Worm (Caenorhabditis elegans) whole organism, L1 larva: ENCODE measurements around the gene mrg-1.

ENCODE experiments used
- C16A3.4 ChIP-seq: fragments of 150-350 bp; optimal IDR thresholded peaks from 2 replicates; lab custom pipeline; 2014; ENCODE audit warnings: missing biosample characterization, missing genetic modification characterization
- C34B4.2 ChIP-seq: sonication (generic microtip); optimal IDR thresholded peaks from 2 replicates; lab custom pipeline; 2017; ENCODE audit warnings: mild to moderate bottlenecking, missing genetic modification characterization, missing compliant biosample characterization
- aha-1 ChIP-seq: fragments of 150-350 bp; optimal IDR thresholded peaks from 2 replicates; lab custom pipeline; 2014; ENCODE audit warnings: missing biosample characterization, missing genetic modification characterization
- alr-1 ChIP-seq: fragments of 200-800 bp; sonication (Bioruptor generic); optimal IDR thresholded peaks from 2 replicates; lab custom pipeline; 2018; ENCODE audit warnings: borderline replicate concordance, mild to moderate bottlenecking, missing genetic modification characterization, missing compliant biosample characterization
- aly-2 ChIP-seq: fragments of 150-350 bp; optimal IDR thresholded peaks from 2 replicates; lab custom pipeline; 2014; ENCODE audit warnings: missing biosample characterization, missing genetic modification characterization
- blmp-1 ChIP-seq: fragments of 150-350 bp; optimal IDR thresholded peaks from 2 replicates; lab custom pipeline; 2014; ENCODE audit warnings: missing biosample characterization, missing genetic modification characterization
- ceh-63 ChIP-seq: fragments of 200-800 bp; sonication (Bioruptor generic); optimal IDR thresholded peaks from 2 replicates; lab custom pipeline; 2018; ENCODE audit warnings: mild to moderate bottlenecking, missing genetic modification characterization, missing compliant biosample characterization
- ceh-8 ChIP-seq: fragments of 200-800 bp; sonication (Bioruptor generic); optimal IDR thresholded peaks from 2 replicates; lab custom pipeline; 2018; ENCODE audit warnings: mild to moderate bottlenecking, missing genetic modification characterization, moderate library complexity, missing compliant biosample characterization
- ces-1 ChIP-seq: fragments of 150-350 bp; optimal IDR thresholded peaks from 2 replicates; lab custom pipeline; 2014; ENCODE audit warnings: missing biosample characterization, missing genetic modification reagents, missing genetic modification characterization
- dpl-1 ChIP-seq, 3 experiments: fragments of 150-350 bp in 2 of 3; sonication (generic microtip) in 1 of 3; optimal IDR thresholded peaks; 2 replicates each; lab custom pipeline; 2014 to 2017; ENCODE audit warnings: missing biosample characterization in 3 of 3, missing genetic modification characterization in 3 of 3, missing genetic modification reagents in 3 of 3
- dsc-1 ChIP-seq: sonication (generic microtip); optimal IDR thresholded peaks from 2 replicates; lab custom pipeline; 2016; ENCODE audit warnings: mild to moderate bottlenecking, missing genetic modification characterization, missing compliant biosample characterization
- efl-3 ChIP-seq: fragments of 200-800 bp; sonication (Bioruptor generic); optimal IDR thresholded peaks from 2 replicates; lab custom pipeline; 2018; ENCODE audit warnings: mild to moderate bottlenecking, missing genetic modification characterization, missing compliant biosample characterization
- egl-13 ChIP-seq: sonication (generic microtip); optimal IDR thresholded peaks from 2 replicates; lab custom pipeline; 2016; ENCODE audit warnings: missing genotype, missing genetic modification reagents, missing genetic modification characterization, missing compliant biosample characterization
- egl-27 ChIP-seq, 2 experiments: fragments of 150-350 bp in 1 of 2; sonication (generic microtip); optimal IDR thresholded peaks; 3 replicates each; lab custom pipeline; 2017 to 2018; ENCODE audit warnings: missing biosample characterization in 2 of 2, missing genetic modification characterization in 2 of 2, missing genetic modification reagents in 2 of 2
- elt-2 ChIP-seq: sonication (generic microtip); optimal IDR thresholded peaks from 2 replicates; lab custom pipeline; 2016; ENCODE audit warnings: missing genetic modification characterization, mild to moderate bottlenecking, inconsistent platforms, missing compliant biosample characterization, missing genetic modification reagents
- elt-3 ChIP-seq, 6 experiments: fragments of 150-350 bp in 1 of 6; sonication (generic microtip); optimal IDR thresholded peaks; 2 replicates each; lab custom pipeline; 2017 to 2018; ENCODE audit warnings: missing biosample characterization in 6 of 6, missing genetic modification characterization in 6 of 6, inconsistent platforms in 1 of 6
- ets-5 ChIP-seq: fragments of 200-800 bp; sonication (Bioruptor generic); IDR thresholded peaks from 2 replicates; pipeline ENCODE4 v1.3.6; 2022; ENCODE audit warnings: missing genetic modification characterization, missing compliant biosample characterization
- fkh-4 ChIP-seq: sonication (generic microtip); optimal IDR thresholded peaks from 2 replicates; lab custom pipeline; 2016; ENCODE audit warnings: missing compliant biosample characterization, missing genetic modification characterization, borderline replicate concordance
- grh-1 ChIP-seq: fragments of 200-800 bp; sonication (Bioruptor generic); IDR thresholded peaks from 2 replicates; pipeline ENCODE4 v1.3.6; 2022; ENCODE audit warnings: missing genetic modification reagents, missing genetic modification characterization, missing compliant biosample characterization
- hlh-4 ChIP-seq: sonication (generic microtip); optimal IDR thresholded peaks from 2 replicates; lab custom pipeline; 2016; ENCODE audit warnings: mild to moderate bottlenecking, missing genetic modification characterization, missing compliant biosample characterization
- hpl-2 ChIP-seq: fragments of 150-350 bp; optimal IDR thresholded peaks from 2 replicates; lab custom pipeline; 2014; ENCODE audit warnings: missing biosample characterization, missing genetic modification reagents, missing genetic modification characterization
- irx-1 ChIP-seq: sonication (generic microtip); optimal IDR thresholded peaks from 2 replicates; lab custom pipeline; 2016; ENCODE audit warnings: missing genetic modification characterization, missing compliant biosample characterization
- jun-1 ChIP-seq: fragments of 150-350 bp; optimal IDR thresholded peaks from 2 replicates; lab custom pipeline; 2014; ENCODE audit warnings: missing biosample characterization, missing genetic modification reagents, missing genetic modification characterization
- lin-13 ChIP-seq: fragments of 150-350 bp; optimal IDR thresholded peaks from 2 replicates; lab custom pipeline; 2014; ENCODE audit warnings: missing biosample characterization, missing genetic modification reagents, missing genetic modification characterization
- lin-14 ChIP-seq: fragments of 200-800 bp; sonication (Bioruptor generic); optimal IDR thresholded peaks from 2 replicates; lab custom pipeline; 2018; ENCODE audit warnings: mild to moderate bottlenecking, missing genetic modification characterization, moderate library complexity, missing compliant biosample characterization
- lin-15B ChIP-seq: fragments of 150-350 bp; sonication (generic microtip); optimal IDR thresholded peaks from 3 replicates; lab custom pipeline; 2014; ENCODE audit warnings: missing biosample characterization, missing genetic modification characterization
- lin-35 ChIP-seq, 2 experiments: fragments of 150-350 bp; optimal IDR thresholded peaks; 2 replicates each; lab custom pipeline; 2014; ENCODE audit warnings: missing biosample characterization in 2 of 2, missing genetic modification characterization in 2 of 2, missing genetic modification reagents in 2 of 2
- lin-39 ChIP-seq: fragments of 150-350 bp; optimal IDR thresholded peaks from 2 replicates; lab custom pipeline; 2014; ENCODE audit warnings: missing biosample characterization, missing genetic modification reagents, missing genetic modification characterization
- lir-3 ChIP-seq: sonication (generic microtip); optimal IDR thresholded peaks from 2 replicates; lab custom pipeline; 2016; ENCODE audit warnings: mild to moderate bottlenecking, missing genetic modification characterization, moderate library complexity, missing compliant biosample characterization; ENCODE audit not compliant: poor library complexity
- lsy-2 ChIP-seq, 2 experiments: fragments of 150-350 bp; optimal IDR thresholded peaks; 2 replicates each; lab custom pipeline; 2014; ENCODE audit warnings: missing biosample characterization in 2 of 2, missing genetic modification characterization in 2 of 2
- mab-9 ChIP-seq: fragments of 200-800 bp; sonication (Bioruptor generic); IDR thresholded peaks from 2 replicates; pipeline ENCODE4 v1.3.6; 2022; ENCODE audit warnings: missing genetic modification reagents, missing genetic modification characterization, missing compliant biosample characterization
- mep-1 ChIP-seq: fragments of 150-350 bp; optimal IDR thresholded peaks from 2 replicates; lab custom pipeline; 2014; ENCODE audit warnings: missing biosample characterization, missing genetic modification characterization
- nhr-11 ChIP-seq: fragments of 150-350 bp; optimal IDR thresholded peaks from 2 replicates; lab custom pipeline; 2014; ENCODE audit warnings: missing biosample characterization, missing genetic modification characterization
- nhr-19 ChIP-seq: fragments of 200-800 bp; sonication (Bioruptor generic); conservative IDR thresholded peaks from 2 replicates; pipeline ENCODE4 v1.3.6; 2022; ENCODE audit warnings: missing genetic modification characterization, missing compliant biosample characterization
- nhr-20 ChIP-seq: sonication (generic microtip); optimal IDR thresholded peaks from 2 replicates; lab custom pipeline; 2016; ENCODE audit warnings: mild to moderate bottlenecking, missing genetic modification characterization, missing compliant biosample characterization
- nhr-237 ChIP-seq: fragments of 150-350 bp; optimal IDR thresholded peaks from 2 replicates; lab custom pipeline; 2014; ENCODE audit warnings: missing biosample characterization, missing genetic modification characterization
- nhr-28 ChIP-seq: fragments of 150-350 bp; optimal IDR thresholded peaks from 2 replicates; lab custom pipeline; 2014; ENCODE audit warnings: missing biosample characterization, missing genetic modification characterization
- nhr-71 ChIP-seq: sonication (generic microtip); optimal IDR thresholded peaks from 2 replicates; lab custom pipeline; 2016; ENCODE audit warnings: mild to moderate bottlenecking, missing genetic modification characterization, moderate library complexity, missing compliant biosample characterization
- nhr-76 ChIP-seq: sonication (generic microtip); optimal IDR thresholded peaks from 2 replicates; lab custom pipeline; 2017; ENCODE audit warnings: missing biosample characterization, missing genetic modification characterization
- nhr-77 ChIP-seq: fragments of 150-350 bp; optimal IDR thresholded peaks from 2 replicates; lab custom pipeline; 2014; ENCODE audit warnings: missing biosample characterization, missing genetic modification characterization
- nhr-85 ChIP-seq: sonication (generic microtip); peaks from one replicate; lab custom pipeline; 2016; ENCODE audit warnings: missing genetic modification characterization, inconsistent platforms, missing compliant biosample characterization
- nhr-90 ChIP-seq: sonication (generic microtip); optimal IDR thresholded peaks from 2 replicates; lab custom pipeline; 2016; ENCODE audit warnings: mild to moderate bottlenecking, missing genetic modification characterization, missing compliant biosample characterization; ENCODE audit not compliant: poor library complexity
- pqm-1 ChIP-seq: sonication (generic microtip); optimal IDR thresholded peaks from 3 replicates; lab custom pipeline; 2017; ENCODE audit warnings: missing biosample characterization, missing genetic modification characterization
- rnt-1 ChIP-seq: sonication (generic microtip); optimal IDR thresholded peaks from 2 replicates; lab custom pipeline; 2016; ENCODE audit warnings: mild to moderate bottlenecking, missing genetic modification characterization, moderate library complexity, missing compliant biosample characterization
- skn-1 ChIP-seq: fragments of 150-350 bp; optimal IDR thresholded peaks from 2 replicates; lab custom pipeline; 2014; ENCODE audit warnings: missing biosample characterization, missing genetic modification characterization
- snu-23 ChIP-seq: sonication (generic microtip); optimal IDR thresholded peaks from 2 replicates; lab custom pipeline; 2016; ENCODE audit warnings: missing genetic modification characterization, missing compliant biosample characterization
- sup-37 ChIP-seq: fragments of 200-800 bp; sonication (Bioruptor generic); optimal IDR thresholded peaks from 2 replicates; lab custom pipeline; 2018; ENCODE audit warnings: mild to moderate bottlenecking, missing genetic modification characterization, missing compliant biosample characterization
- tbx-2 ChIP-seq: sonication (generic microtip); optimal IDR thresholded peaks from 2 replicates; lab custom pipeline; 2016; ENCODE audit warnings: missing genetic modification characterization, missing compliant biosample characterization
- tlp-1 ChIP-seq: fragments of 150-350 bp; optimal IDR thresholded peaks from 2 replicates; lab custom pipeline; 2014; ENCODE audit warnings: missing biosample characterization, missing genetic modification characterization
- unc-130 ChIP-seq: fragments of 150-350 bp; optimal IDR thresholded peaks from 2 replicates; lab custom pipeline; 2017; ENCODE audit warnings: missing biosample characterization, missing genetic modification characterization, inconsistent platforms
- unc-86 ChIP-seq: sonication (generic microtip); optimal IDR thresholded peaks from 2 replicates; lab custom pipeline; 2016; ENCODE audit warnings: missing genetic modification characterization, missing compliant biosample characterization
- unc-98 ChIP-seq: fragments of 200-800 bp; sonication (Bioruptor generic); IDR thresholded peaks from 2 replicates; pipeline ENCODE4 v1.3.6; 2022; ENCODE audit warnings: missing genetic modification characterization, missing compliant biosample characterization
- xbp-1 ChIP-seq: sonication (generic microtip); optimal IDR thresholded peaks from 2 replicates; lab custom pipeline; 2016; ENCODE audit warnings: missing genetic modification characterization, missing compliant biosample characterization
- ztf-11 ChIP-seq, 2 experiments: sonication (generic microtip); optimal IDR thresholded peaks; 2 replicates each; lab custom pipeline; 2016 to 2017; ENCODE audit warnings: missing genetic modification characterization in 2 of 2, missing biosample characterization in 1 of 2, missing compliant biosample characterization in 1 of 2

Gene mrg-1

ce11 chrIII:12842858-12843257 lies 31.6 kb downstream of the mrg-1 start:
- no peak for TF ChIP-seq mab-9 (GFP tag; lab: Robert Waterston, UW)
- TF ChIP-seq lin-35 (GFP tag; optimal IDR thresholded peaks at IDR 0.05; lab: Kevin White, UChicago): peak in 1 of 2 experiments; percentile 28
- TF ChIP-seq nhr-19 (GFP tag; lab: Robert Waterston, UW): no peak
- TF ChIP-seq dsc-1: no peak
- TF ChIP-seq nhr-71 (tag; lab: Kevin White, UChicago): peak; percentile 22
- TF ChIP-seq rnt-1 (tag; lab: Kevin White, UChicago): no peak
- no peak for TF ChIP-seq efl-3 (GFP tag; lab: Kevin White, UChicago)
- no peak for TF ChIP-seq ceh-8 (GFP tag; lab: Kevin White, UChicago)
- TF ChIP-seq tlp-1 (tag; lab: Kevin White, UChicago): no peak
- no peak for TF ChIP-seq nhr-76
- TF ChIP-seq tbx-2 (tag; lab: Kevin White, UChicago): peak; percentile 13
- TF ChIP-seq pqm-1: no peak
- TF ChIP-seq alr-1 (tag; lab: Kevin White, UChicago): no peak
- no peak for TF ChIP-seq lsy-2 (tag; optimal IDR thresholded peaks at IDR 0.05; lab: Kevin White, UChicago)
- TF ChIP-seq fkh-4 (tag; lab: Kevin White, UChicago): no peak
- no peak for TF ChIP-seq hpl-2 (GFP tag; lab: Kevin White, UChicago)
- TF ChIP-seq elt-2 (tag; lab: Kevin White, UChicago): no peak
- no peak for TF ChIP-seq C16A3.4 (tag; lab: Kevin White, UChicago)
- no peak for TF ChIP-seq nhr-28 (tag; lab: Kevin White, UChicago)
- peak; percentile 19 for TF ChIP-seq blmp-1 (tag; lab: Kevin White, UChicago)
- no peak for TF ChIP-seq aha-1 (tag; lab: Kevin White, UChicago)
- no peak for TF ChIP-seq mep-1 (tag; lab: Kevin White, UChicago)
- no peak for TF ChIP-seq nhr-237
- no peak for TF ChIP-seq C34B4.2
- no peak for TF ChIP-seq egl-13 (tag; lab: Kevin White, UChicago)
- TF ChIP-seq unc-130 (tag; lab: Kevin White, UChicago): peak; percentile 36
- TF ChIP-seq ztf-11 (tag; optimal IDR thresholded peaks at IDR 0.05; lab: Kevin White, UChicago): no peak
- no peak for TF ChIP-seq lir-3 (tag; lab: Kevin White, UChicago)
- peak; percentile 31 for TF ChIP-seq lin-14 (GFP tag; lab: Kevin White, UChicago)
- TF ChIP-seq ces-1 (GFP tag; lab: Kevin White, UChicago): no peak
- no peak for TF ChIP-seq dpl-1 (GFP tag; optimal IDR thresholded peaks at IDR 0.05; lab: Kevin White, UChicago)
- TF ChIP-seq ets-5: no peak
- TF ChIP-seq irx-1: no peak
- no peak for TF ChIP-seq jun-1
- no peak for TF ChIP-seq aly-2
- no peak for TF ChIP-seq egl-27 (tag; optimal IDR thresholded peaks at IDR 0.05; lab: Kevin White, UChicago)
- TF ChIP-seq sup-37 (GFP tag; lab: Kevin White, UChicago): no peak
- TF ChIP-seq lin-39: no peak
- TF ChIP-seq hlh-4 (tag; lab: Kevin White, UChicago): no peak
- no peak for TF ChIP-seq unc-98 (GFP tag; lab: Robert Waterston, UW)
- TF ChIP-seq lin-13: no peak
- peak; percentile 89 for TF ChIP-seq nhr-85 (tag; lab: Kevin White, UChicago)
- TF ChIP-seq unc-86 (tag; lab: Kevin White, UChicago): no peak
- TF ChIP-seq xbp-1 (tag; lab: Kevin White, UChicago): no peak
- TF ChIP-seq skn-1: no peak
- TF ChIP-seq ceh-63 (GFP tag; lab: Kevin White, UChicago): no peak
- no peak for TF ChIP-seq grh-1 (GFP tag; lab: Robert Waterston, UW)
- TF ChIP-seq nhr-20: peak; percentile 46
- peak; percentile 5 for TF ChIP-seq nhr-90 (tag; lab: Kevin White, UChicago)
- peak; percentile 28 for TF ChIP-seq snu-23 (GFP tag; lab: Kevin White, UChicago)
- no peak for TF ChIP-seq nhr-77 (tag; lab: Kevin White, UChicago)
- TF ChIP-seq elt-3 (tag; optimal IDR thresholded peaks at IDR 0.05; lab: Kevin White, UChicago): peak in 1 of 6 experiments; percentile 28
- TF ChIP-seq nhr-11: no peak
- TF ChIP-seq lin-15B: no peak
